Worm (Caenorhabditis elegans): ENCODE results near the gene C07D10.1.
A peak's percentile ranks its signal among the peaks of the same experiment; 100 is the strongest.

Gene C07D10.1

DNA sequence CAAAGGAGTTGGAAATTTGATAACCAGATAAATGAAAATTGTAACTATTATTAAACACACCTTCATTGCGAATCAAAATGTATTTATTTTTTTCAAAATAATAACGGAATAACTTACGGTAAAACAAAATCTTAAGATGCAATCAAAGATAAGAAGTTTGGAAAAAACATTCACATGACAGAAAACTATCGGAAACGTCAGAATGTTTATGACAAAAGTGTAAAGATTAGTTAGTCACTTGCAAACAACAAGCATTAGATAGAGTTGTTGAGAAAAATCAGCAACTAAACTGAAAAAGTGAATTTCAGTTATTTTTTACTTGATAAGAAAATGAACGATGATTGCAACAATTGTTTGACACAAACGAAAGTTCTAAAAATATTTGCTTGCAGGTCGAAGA is 21.3 kb downstream of the C07D10.1 start:
- TF ChIP-seq nhr-28 (tag; optimal IDR thresholded peaks at IDR 0.05) (peak; percentile 69), daf-16 (GFP tag; optimal IDR thresholded peaks at IDR 0.05) (no peak), daf-16 (tag; optimal IDR thresholded peaks at IDR 0.05) (peak; percentile 93), T26A8.4 (GFP tag; IDR thresholded peaks at IDR 0.05) (no peak), lsy-2 (tag; optimal IDR thresholded peaks at IDR 0.05) (peak in 1 of 2 experiments; percentile 13), nhr-102 (tag; optimal IDR thresholded peaks at IDR 0.05) (no peak), mep-1 (tag; optimal IDR thresholded peaks at IDR 0.05) (peak; percentile 59)

DNA sequence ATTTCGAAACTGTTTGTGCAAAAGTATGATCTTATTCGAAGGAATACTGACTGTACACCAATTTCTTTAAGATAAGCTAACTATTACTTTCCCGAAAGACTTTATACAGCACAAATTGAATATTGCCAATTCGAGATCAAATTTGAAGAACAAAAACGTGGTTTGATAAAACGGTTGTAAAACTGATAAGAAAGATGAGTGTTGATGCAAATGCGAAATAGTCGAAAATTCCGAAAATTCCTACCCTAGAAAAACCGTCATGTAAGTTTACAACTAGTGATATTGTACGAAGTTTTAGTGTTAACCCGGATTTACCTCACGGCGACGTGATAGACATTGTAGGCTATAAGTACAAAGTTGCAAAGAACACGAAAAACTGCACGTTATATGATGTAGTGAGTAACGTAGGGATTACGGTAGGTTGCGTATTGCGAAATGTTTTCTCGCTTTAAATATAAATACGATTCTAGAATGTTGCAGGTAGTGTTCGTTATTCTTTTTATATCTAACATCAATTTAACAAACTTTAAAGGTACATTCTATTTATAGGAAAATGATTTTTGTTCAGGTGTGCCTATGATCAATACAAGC is 22.1 kb downstream of the C07D10.1 start:
- no peak for TF ChIP-seq lin-39 (tag; optimal IDR thresholded peaks at IDR 0.05)
- TF ChIP-seq attf-4 (tag; optimal IDR thresholded peaks at IDR 0.05), result no peak
- TF ChIP-seq pha-4 (GFP tag; IDR thresholded peaks at IDR 0.05), result no peak
- TF ChIP-seq pha-4 (tag; optimal IDR thresholded peaks at IDR 0.05), result no peak
- no peak for TF ChIP-seq ceh-20 (GFP tag; IDR thresholded peaks at IDR 0.05)
- TF ChIP-seq hlh-30 (tag; optimal IDR thresholded peaks at IDR 0.05; ENCODE audit: insufficient read depth), result no peak
- no peak for TF ChIP-seq skn-1 (tag; optimal IDR thresholded peaks at IDR 0.05)
- no peak for TF ChIP-seq ZK337.2 (GFP tag; IDR thresholded peaks at IDR 0.05)
- TF ChIP-seq vab-7 (GFP tag; IDR thresholded peaks at IDR 0.05), result no peak
- TF ChIP-seq T20F7.1 (GFP tag; optimal IDR thresholded peaks at IDR 0.05), result no peak
- TF ChIP-seq jun-1 (tag; optimal IDR thresholded peaks at IDR 0.05), result no peak
- no peak for TF ChIP-seq nhr-76 (tag; optimal IDR thresholded peaks at IDR 0.05)
- TF ChIP-seq nhr-28 (tag; optimal IDR thresholded peaks at IDR 0.05), result peak; percentile 94
- TF ChIP-seq nhr-6 (tag; optimal IDR thresholded peaks at IDR 0.05), result no peak
- no peak for TF ChIP-seq ztf-11 (tag; optimal IDR thresholded peaks at IDR 0.05)
- no peak for TF ChIP-seq zfp-3 (GFP tag; conservative IDR thresholded peaks at IDR 0.05)
- no peak for TF ChIP-seq mxl-2 (GFP tag; conservative IDR thresholded peaks at IDR 0.05)
- no peak for TF ChIP-seq ZK546.5 (tag; optimal IDR thresholded peaks at IDR 0.05)
- TF ChIP-seq ceh-62 (tag; optimal IDR thresholded peaks at IDR 0.05), result no peak
- TF ChIP-seq unc-39 (tag; optimal IDR thresholded peaks at IDR 0.05), result no peak
- TF ChIP-seq T26A8.4 (GFP tag; IDR thresholded peaks at IDR 0.05), result no peak
- TF ChIP-seq lin-1 (GFP tag; IDR thresholded peaks at IDR 0.05), result no peak
- no peak for TF ChIP-seq spr-1 (tag; optimal IDR thresholded peaks at IDR 0.05)
- TF ChIP-seq unc-62 (GFP tag; optimal IDR thresholded peaks at IDR 0.05 in 1 of 2), result peak in 1 of 2 experiments; percentile 20
- no peak for TF ChIP-seq unc-62 (tag; optimal IDR thresholded peaks at IDR 0.05)
- TF ChIP-seq pqm-1 (tag; optimal IDR thresholded peaks at IDR 0.05), result peak; percentile 77
- peak in 1 of 2 experiments; percentile 6 for TF ChIP-seq mdl-1 (tag; optimal IDR thresholded peaks at IDR 0.05)
- no peak for TF ChIP-seq ceh-82 (tag; optimal IDR thresholded peaks at IDR 0.05)
- peak; percentile 33 for TF ChIP-seq dmd-6 (GFP tag; IDR thresholded peaks at IDR 0.05)
- TF ChIP-seq Y5F2A.4 (GFP tag; optimal IDR thresholded peaks at IDR 0.05), result no peak

DNA sequence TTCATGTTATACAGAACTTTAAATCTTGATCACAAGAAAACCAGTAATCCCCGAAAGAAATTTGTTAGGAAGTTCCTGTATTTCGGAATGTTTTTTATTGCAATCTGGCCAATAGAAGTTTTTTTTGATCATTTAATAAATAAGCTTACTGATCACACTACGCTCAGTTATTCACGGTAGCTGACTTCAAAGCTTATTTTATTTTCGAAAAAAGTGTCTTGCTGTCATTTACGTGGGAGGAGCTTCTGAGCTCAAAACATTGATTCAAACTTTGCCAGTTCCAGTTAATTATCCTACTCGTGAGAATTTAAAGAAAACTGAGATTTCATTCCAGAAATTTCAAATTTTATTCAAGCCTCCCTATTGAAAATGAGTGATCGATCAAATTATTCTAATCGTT is 33.5 kb downstream of the C07D10.1 start, which contains the start of gene srd-54:
Gene srd-54, plus strand, starts transcription at position 301 of the 400 bp plus-strand sequence.
- no peak for TF ChIP-seq mes-2 (tag; optimal IDR thresholded peaks at IDR 0.05; ENCODE audit: poor library complexity, severe bottlenecking)
- no peak for TF ChIP-seq hif-1 (tag; optimal IDR thresholded peaks at IDR 0.05)
- TF ChIP-seq nhr-76 (tag; optimal IDR thresholded peaks at IDR 0.05), result no peak

DNA sequence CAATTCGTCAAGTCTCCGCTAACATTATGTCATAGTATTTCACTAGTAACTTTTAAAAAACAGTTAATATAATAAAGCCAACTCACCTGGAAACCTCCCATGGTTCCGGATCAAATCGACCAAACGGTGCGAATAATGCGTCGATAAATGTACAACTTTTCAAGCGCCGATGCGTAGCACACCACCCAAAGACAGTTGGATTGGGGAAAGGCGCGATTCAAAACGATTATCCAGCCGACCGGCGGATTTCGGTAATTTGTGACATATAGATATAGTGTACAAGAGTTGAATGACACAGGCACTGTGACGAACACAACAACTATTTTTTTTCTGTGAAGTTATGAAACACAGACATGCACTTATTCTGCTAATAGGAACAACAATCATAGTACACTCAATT is 35.4 kb downstream of the C07D10.1 start, which contains the start of gene kcc-3:
Gene kcc-3, minus strand, starts transcription at position 101 of the 400 bp plus-strand sequence.
- TF ChIP-seq lin-39 (tag; optimal IDR thresholded peaks at IDR 0.05), result no peak
- no peak for TF ChIP-seq hlh-11 (tag; optimal IDR thresholded peaks at IDR 0.05)
- TF ChIP-seq mdl-1 (tag; optimal IDR thresholded peaks at IDR 0.05), result no peak
- no peak for TF ChIP-seq unc-39 (tag; optimal IDR thresholded peaks at IDR 0.05)
- no peak for TF ChIP-seq lim-7 (GFP tag; IDR thresholded peaks at IDR 0.05)
- TF ChIP-seq fkh-10 (GFP tag; optimal IDR thresholded peaks at IDR 0.05), result no peak
- no peak for TF ChIP-seq rbr-2 (tag; optimal IDR thresholded peaks at IDR 0.05)
- no peak for TF ChIP-seq R02D3.7 (tag; optimal IDR thresholded peaks at IDR 0.05)
- no peak for TF ChIP-seq aha-1 (tag)
- TF ChIP-seq ceh-62 (tag; optimal IDR thresholded peaks at IDR 0.05), result no peak
- no peak for TF ChIP-seq ceh-82 (tag; optimal IDR thresholded peaks at IDR 0.05)
- no peak for TF ChIP-seq jun-1 (tag; optimal IDR thresholded peaks at IDR 0.05)
- TF ChIP-seq dve-1 (tag; optimal IDR thresholded peaks at IDR 0.05; ENCODE audit: insufficient read depth), result no peak
- TF ChIP-seq Y105C5A.15 (GFP tag; IDR thresholded peaks at IDR 0.05), result no peak
- TF ChIP-seq nhr-102 (tag; optimal IDR thresholded peaks at IDR 0.05), result no peak
- TF ChIP-seq Y48G9A.11 (GFP tag; IDR thresholded peaks at IDR 0.05), result no peak
